Worm (Caenorhabditis elegans) whole organism, L4/young adult: Measurements from ENCODE around the gene nas-31.

Source experiments
- W03F9.2 ChIP-seq: fragments of 150-350 bp; optimal IDR thresholded peaks from 2 replicates; lab custom pipeline; 2014; ENCODE audit warnings: missing biosample characterization, missing genetic modification characterization
- dao-5 ChIP-seq: sonication (generic microtip); optimal IDR thresholded peaks from 2 replicates; lab custom pipeline; 2016; ENCODE audit warnings: missing genotype, missing genetic modification characterization, moderate library complexity, missing compliant biosample characterization
- him-1 ChIP-seq: sonication (generic microtip); optimal IDR thresholded peaks from 2 replicates; lab custom pipeline; 2016; ENCODE audit warnings: missing genotype, missing genetic modification reagents, missing genetic modification characterization, missing compliant biosample characterization

DNA sequence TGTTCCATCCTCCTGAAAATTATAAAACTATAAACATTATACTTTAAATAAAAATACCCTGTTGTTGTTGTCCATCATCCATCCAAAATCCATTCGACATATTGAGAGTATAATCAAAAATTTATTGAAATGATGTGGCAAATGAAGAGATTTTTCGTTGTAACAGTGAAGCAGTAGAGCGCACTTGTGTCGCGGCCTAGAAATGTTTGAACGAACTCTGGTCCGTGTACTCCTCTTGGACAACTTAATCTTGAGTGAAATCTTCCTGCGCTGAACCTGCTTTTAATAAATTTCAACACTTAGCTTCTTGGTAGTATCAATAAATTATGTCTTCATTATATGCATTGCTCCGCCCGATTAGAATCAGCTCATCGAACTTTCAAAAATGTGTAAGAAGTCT, 27.0 kb downstream of the nas-31 start, which contains the start of the genes F32D8.14 and F32D8.5:
- peak; percentile 92 for TF ChIP-seq W03F9.2 (tag; lab: Kevin White, UChicago)
- TF ChIP-seq him-1 (tag; lab: Kevin White, UChicago) = peak; percentile 33
- TF ChIP-seq dao-5 (tag; lab: Kevin White, UChicago) = no peak
